Fruit fly (Drosophila melanogaster) Kc167 (cell line): ENCODE data around the gene CG4872.

Experiments
- Myc ChIP-seq: fragments of >200 bp; optimal IDR thresholded peaks from 2 replicates; lab custom pipeline; 2017; ENCODE audit warnings: missing external identifiers
- Sin3A ChIP-seq: fragments of >200 bp; optimal IDR thresholded peaks from 2 replicates; lab custom pipeline; 2018; ENCODE audit warnings: missing external identifiers
- h ChIP-seq: fragments of >200 bp; optimal IDR thresholded peaks from 3 replicates; lab custom pipeline; 2018; ENCODE audit warnings: missing external identifiers
- insv ChIP-seq: fragments of >200 bp; optimal IDR thresholded peaks from 3 replicates; lab custom pipeline; 2018; ENCODE audit warnings: missing external identifiers
- psq ChIP-seq: fragments of >200 bp; optimal IDR thresholded peaks from 2 replicates; lab custom pipeline; 2017; ENCODE audit warnings: missing external identifiers
- ttk ChIP-seq: sonication (Bioruptor generic); optimal IDR thresholded peaks from 2 replicates; lab custom pipeline; 2017; ENCODE audit warnings: missing external identifiers

Gene CG4872

DNA sequence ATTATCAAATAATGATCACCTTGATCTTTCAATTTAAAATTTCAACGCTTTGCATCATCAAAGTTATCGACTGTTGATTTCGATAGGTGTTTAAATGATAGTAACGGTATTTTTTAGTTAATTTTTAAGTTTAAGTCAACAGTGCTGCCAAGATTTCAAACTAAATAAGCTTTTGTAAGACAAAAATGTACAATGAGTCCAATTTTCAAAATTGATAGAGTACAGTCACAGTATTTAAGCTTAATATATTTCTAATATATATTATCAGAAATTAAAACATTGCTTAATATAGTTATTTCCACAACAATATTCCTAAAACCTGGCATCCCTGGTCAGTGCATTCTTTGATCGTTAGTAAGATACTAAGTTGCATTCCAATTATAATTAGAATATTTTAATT is at the start of gene CG4872:
Gene CG4872 (plus strand): TSS at position 333 of the 400 bp plus-strand sequence.
- no peak for TF ChIP-seq Myc (lab: Kevin White, UChicago)
- TF ChIP-seq insv, result no peak
- TF ChIP-seq h (lab: Kevin White, UChicago), result no peak
- TF ChIP-seq psq (lab: Kevin White, UChicago), result no peak
- TF ChIP-seq ttk (lab: Kevin White, UChicago), result no peak
- TF ChIP-seq Sin3A, result no peak

DNA sequence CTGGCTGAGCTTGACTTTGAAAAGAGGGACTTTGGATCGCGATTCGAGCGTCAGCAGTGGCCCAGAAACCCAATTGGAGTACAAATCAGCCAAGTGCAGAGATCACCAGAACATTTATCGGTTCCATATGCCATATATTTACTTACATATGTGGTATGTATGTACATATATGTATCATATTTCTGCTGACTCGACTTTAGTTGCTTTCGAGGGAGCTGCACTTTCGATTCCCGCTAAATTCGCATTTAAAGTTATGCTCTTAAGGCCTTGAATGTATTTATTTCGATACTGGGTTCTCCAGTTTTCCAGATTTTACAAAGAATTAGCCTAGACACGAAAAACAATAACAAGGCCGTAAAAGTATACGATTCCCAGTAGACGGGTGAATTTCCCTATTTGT is 49.3 kb upstream of the CG4872 start:
- TF ChIP-seq psq (lab: Kevin White, UChicago), result no peak
- TF ChIP-seq Sin3A, result no peak
- no peak for TF ChIP-seq insv
- TF ChIP-seq Myc (lab: Kevin White, UChicago), result no peak
- no peak for TF ChIP-seq ttk (lab: Kevin White, UChicago)
- TF ChIP-seq h (lab: Kevin White, UChicago), result no peak

DNA sequence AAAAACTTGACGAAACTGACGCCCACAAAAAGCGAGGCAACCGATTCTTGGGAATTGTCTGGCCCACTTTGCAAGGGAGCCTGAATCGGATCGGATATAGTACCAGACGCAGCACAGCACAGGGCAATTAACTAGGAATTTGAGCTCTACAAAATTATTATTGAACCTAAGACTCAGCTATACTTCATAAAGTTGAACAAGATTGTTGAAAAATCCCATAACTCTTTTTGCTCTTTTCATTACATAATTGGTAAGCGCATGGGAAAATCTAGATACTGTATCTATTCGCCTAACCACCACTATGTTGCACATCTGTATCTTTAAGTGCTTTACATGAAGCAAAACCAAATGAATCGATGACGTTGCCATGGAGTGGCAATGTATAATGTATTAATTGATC is 48.0 kb upstream of the CG4872 start:
- TF ChIP-seq insv, result no peak
- no peak for TF ChIP-seq ttk (lab: Kevin White, UChicago)
- TF ChIP-seq Sin3A, result no peak
- no peak for TF ChIP-seq Myc (lab: Kevin White, UChicago)
- TF ChIP-seq psq (lab: Kevin White, UChicago), result no peak
- TF ChIP-seq h (lab: Kevin White, UChicago), result no peak

DNA sequence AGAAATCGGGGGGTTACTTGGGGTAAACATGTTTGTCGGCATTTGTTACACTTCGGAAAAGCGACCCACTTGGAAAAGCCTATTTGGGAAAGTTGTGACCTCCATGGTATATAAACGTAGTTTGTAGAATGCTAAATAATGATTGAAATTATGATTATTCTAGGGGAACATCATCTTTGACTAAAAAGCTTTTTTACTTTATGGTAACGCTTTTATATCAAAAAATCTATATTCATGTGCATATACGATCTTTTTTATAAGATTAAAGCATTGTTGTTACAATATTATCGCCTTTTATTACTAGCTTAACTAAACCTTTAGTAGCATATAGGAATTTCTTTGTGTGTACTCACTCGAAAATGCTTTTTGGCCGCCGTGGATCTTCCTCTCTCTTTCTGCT is 46.9 kb upstream of the CG4872 start:
- TF ChIP-seq ttk (lab: Kevin White, UChicago) (no peak), Sin3A (no peak), psq (lab: Kevin White, UChicago) (no peak), h (lab: Kevin White, UChicago) (no peak), Myc (lab: Kevin White, UChicago) (no peak), insv (no peak)

DNA sequence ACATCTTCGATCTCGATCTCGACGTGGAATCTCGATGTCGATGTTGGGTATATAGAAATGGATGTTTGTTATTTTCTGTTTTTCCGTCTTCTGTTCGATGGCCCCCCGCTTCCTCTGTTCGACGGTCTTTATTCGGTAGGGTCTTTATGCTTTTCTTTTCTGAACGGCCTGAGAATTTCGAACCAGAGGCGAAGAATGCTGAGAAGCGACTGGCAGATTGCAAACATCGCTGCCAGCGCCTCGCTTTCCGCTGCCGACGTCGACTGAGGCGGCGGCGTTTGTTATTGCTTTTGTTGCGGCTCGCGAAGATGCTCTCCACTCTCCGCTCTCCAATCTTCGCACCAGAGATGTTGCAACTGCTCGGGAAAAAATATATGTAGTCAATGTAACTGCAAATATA is 45.8 kb upstream of the CG4872 start, which contains the start of the genes CG13004 and CG46306:
Gene CG13004 (minus strand): TSS at position 217 of the 400 bp plus-strand sequence.
Gene CG46306 (minus strand): TSS at position 217 of the 400 bp plus-strand sequence.
- TF ChIP-seq h (lab: Kevin White, UChicago) (no peak), psq (lab: Kevin White, UChicago) (no peak), Sin3A (no peak), ttk (lab: Kevin White, UChicago) (no peak), insv (no peak), Myc (lab: Kevin White, UChicago) (no peak)

DNA sequence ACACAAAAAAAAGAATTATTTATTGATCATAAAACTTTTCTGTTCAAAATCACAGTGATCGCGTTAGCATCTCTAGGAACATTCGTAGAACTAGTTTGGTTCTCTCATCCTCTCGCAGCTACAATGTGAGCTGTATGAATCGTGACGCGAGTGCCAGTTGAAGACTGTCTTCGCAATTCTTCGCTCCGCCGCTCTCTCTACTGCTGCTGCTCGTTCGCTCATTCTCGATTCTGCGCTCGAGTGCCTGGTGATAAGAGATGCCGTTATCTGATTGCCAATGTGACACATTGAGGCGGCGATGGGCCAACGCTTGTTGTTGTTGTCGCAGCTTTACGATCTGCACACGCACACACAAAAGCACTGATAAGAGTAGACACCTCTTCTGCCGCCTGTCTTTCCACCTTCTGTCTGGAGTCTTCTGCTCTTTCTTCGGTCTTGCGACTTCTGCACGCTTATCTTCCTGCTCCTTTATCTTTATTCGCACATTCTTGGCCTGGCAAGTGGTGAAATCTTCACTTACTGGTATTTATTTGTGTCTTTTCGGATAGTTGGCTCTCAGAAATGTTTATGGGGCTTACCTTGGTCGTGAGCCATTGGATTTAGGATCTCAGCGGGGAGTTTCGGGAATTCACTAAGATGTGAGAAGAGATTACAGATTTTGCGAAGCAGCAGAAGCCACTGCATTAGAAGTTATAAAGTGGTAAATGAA is 44.9 kb upstream of the CG4872 start:
- TF ChIP-seq Myc (lab: Kevin White, UChicago) (no peak), Sin3A (no peak), ttk (lab: Kevin White, UChicago) (no peak), insv (no peak), psq (lab: Kevin White, UChicago) (no peak)

DNA sequence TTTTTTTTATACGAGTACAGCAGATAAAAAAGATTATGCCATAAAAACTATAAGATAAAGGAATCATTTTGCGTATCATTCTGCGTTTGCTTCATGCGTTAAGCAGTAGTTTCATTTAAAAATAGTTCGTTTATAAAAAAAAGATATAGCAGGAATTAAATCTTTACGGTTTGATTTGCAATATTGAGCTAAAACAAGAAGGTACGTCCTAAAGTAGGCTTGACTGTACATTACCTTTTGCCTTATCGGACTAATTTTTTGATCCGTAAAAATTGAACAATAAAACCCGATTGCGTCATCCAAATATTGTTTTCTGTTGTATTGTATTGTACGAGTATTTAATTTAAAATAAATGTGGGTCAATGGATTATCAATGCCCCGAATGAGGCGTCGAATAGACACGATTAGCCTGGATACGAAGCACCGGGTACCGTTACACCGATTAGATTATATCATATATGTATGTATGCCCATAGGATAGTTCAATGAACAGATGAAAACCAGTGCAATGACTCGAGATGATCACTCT is 44.3 kb upstream of the CG4872 start:
- TF ChIP-seq h (lab: Kevin White, UChicago), result no peak
- no peak for TF ChIP-seq Myc (lab: Kevin White, UChicago)
- no peak for TF ChIP-seq Sin3A
- no peak for TF ChIP-seq ttk (lab: Kevin White, UChicago)
- no peak for TF ChIP-seq psq (lab: Kevin White, UChicago)
- TF ChIP-seq insv, result no peak

DNA sequence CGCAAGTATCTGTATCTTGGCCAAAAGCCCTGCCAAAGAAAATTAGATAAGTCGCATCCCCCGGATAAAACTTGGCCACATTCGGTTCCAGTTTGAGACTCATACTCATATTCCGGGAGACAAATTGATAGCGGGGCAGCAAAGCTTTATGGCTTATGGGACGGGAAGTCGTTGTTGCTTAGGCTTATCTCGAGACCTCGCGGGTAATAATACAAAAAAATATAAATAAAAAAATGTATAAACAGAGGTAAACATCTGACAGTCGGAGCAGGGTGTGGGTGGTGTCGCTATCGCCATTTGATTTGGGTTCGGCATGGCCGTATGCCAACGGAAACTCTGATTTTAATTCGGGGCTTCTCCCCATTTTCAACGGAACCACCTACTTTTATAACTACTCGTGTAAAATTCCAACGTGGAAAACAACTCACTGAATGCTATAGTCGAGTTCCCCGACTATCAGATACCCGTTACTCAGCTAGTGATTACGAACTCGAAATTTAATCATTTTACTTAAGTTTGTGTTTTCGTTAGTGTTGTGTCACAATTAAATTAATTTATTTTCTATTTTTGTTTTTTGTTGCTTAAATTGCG is 43.5 kb upstream of the CG4872 start:
- TF ChIP-seq psq (lab: Kevin White, UChicago), result no peak
- TF ChIP-seq Sin3A, result no peak

DNA sequence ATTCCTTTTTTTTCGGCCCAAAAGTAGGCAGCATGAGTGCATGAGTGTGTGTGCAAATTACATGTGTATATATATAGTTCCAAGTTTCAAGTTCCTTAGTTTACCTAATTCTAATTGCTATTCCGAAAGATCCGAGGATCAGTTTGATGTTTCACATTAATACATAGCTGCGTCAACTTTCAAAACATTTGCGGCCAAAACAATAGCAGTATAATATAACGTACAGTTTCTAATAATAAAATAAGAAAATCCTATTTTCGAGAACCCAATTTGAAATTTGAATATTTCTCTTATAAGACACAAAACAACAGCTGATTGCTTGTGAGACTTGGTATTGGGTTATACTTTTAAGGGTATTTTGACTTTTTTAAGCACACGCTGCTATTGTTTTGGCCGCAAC is 42.1 kb upstream of the CG4872 start:
- TF ChIP-seq Myc (lab: Kevin White, UChicago), result no peak
- TF ChIP-seq h (lab: Kevin White, UChicago), result no peak
- no peak for TF ChIP-seq insv
- TF ChIP-seq ttk (lab: Kevin White, UChicago), result no peak
- TF ChIP-seq Sin3A, result no peak
- TF ChIP-seq psq (lab: Kevin White, UChicago), result no peak

DNA sequence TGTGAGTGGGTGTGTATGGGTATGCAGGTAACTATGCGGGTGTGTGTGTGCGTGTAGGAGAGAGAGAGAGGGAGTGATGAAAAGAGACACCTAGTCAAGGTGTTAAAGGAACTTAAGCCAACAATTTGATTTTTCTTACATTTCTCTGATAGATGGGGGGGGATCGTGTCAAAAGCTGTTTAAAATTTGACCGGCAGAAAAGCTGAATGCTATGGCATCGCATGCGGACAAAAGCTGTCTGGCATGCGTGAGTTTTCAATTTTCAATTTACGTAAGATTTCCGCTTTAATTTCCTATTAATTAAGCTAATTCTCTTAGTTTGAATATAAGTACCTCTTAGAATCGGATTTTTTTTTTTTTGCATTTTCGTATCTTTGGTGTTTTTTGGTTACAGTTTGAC is 41.2 kb upstream of the CG4872 start:
- no peak for TF ChIP-seq Myc (lab: Kevin White, UChicago)
- TF ChIP-seq Sin3A, result no peak

DNA sequence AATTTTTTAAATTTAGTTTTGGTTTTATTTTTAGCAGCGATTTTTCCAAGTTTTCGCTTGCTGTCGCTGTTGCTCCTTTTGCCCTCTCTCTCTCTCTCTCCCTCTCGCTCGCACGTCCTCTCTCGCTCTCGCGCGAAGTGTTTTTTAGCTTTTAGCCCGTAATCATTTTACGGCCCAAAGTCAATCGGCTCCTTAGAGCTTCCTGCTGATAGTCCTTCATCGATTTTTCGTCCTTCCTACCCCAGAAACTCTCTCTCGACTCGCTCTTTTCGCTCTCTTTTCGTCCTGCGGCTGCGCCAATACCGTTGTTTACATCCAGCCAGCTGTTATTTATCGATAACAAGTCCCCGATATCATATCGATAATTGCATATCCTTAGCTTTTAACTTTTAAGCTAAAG is 36.9 kb upstream of the CG4872 start, which contains the start of gene RSG7:
Gene RSG7 (minus strand): TSS at position 139 of the 400 bp plus-strand sequence.
- TF ChIP-seq Myc (lab: Kevin White, UChicago) (no peak), ttk (lab: Kevin White, UChicago) (no peak), psq (lab: Kevin White, UChicago) (no peak), insv (no peak), h (lab: Kevin White, UChicago) (no peak), Sin3A (no peak)

DNA sequence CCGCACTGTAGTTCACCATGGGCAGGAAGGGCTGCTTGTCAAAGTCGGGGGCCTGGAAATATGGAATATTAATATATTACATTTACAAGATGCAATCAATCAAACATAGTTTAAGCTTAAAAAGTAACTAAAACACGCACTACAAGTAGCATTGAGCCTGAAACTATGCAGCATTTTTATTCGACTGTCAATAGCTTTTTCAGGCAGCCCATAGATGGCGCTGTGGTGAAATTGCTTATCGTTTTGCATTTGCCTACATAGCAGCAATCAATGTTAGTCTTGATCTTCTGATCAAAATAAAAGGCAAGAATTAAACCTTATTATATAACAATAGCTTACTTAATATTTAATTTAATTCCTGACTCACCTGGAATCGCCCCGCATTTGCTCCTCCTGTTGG is 34.6 kb upstream of the CG4872 start:
- TF ChIP-seq insv (no peak), h (lab: Kevin White, UChicago) (no peak), ttk (lab: Kevin White, UChicago) (no peak), psq (lab: Kevin White, UChicago) (no peak), Myc (lab: Kevin White, UChicago) (no peak), Sin3A (no peak)
